Worm (Caenorhabditis elegans) whole organism, mixed stage, embryonic: ENCODE data around the gene Y37D8A.26.
A peak's percentile ranks its signal among the peaks of the same experiment; 100 is the strongest.

Experiments
- M03D4.4 ChIP-seq: sonication (generic microtip); optimal IDR thresholded peaks from 2 replicates; lab custom pipeline; 2017; ENCODE audit warnings: mild to moderate bottlenecking, missing genetic modification characterization, missing compliant biosample characterization
- blmp-1 ChIP-seq: fragments of 150-350 bp; optimal IDR thresholded peaks from 2 replicates; lab custom pipeline; 2014; ENCODE audit warnings: missing biosample characterization, missing genetic modification characterization
- ceh-39 ChIP-seq: fragments of 150-350 bp; optimal IDR thresholded peaks from 2 replicates; lab custom pipeline; 2014; ENCODE audit warnings: missing biosample characterization, missing genetic modification characterization
- ceh-43 ChIP-seq: fragments of 200-800 bp; sonication (Bioruptor generic); optimal IDR thresholded peaks from 2 replicates; lab custom pipeline; 2018; ENCODE audit warnings: mild to moderate bottlenecking, missing genetic modification characterization, moderate library complexity, missing compliant biosample characterization
- ceh-83 ChIP-seq: fragments of 200-800 bp; sonication (Bioruptor generic); optimal IDR thresholded peaks from 2 replicates; lab custom pipeline; 2018; ENCODE audit warnings: mild to moderate bottlenecking, missing genetic modification characterization, missing compliant biosample characterization
- ces-1 ChIP-seq: fragments of 150-350 bp; optimal IDR thresholded peaks from 2 replicates; lab custom pipeline; 2014; ENCODE audit warnings: missing biosample characterization, missing genetic modification reagents, missing genetic modification characterization
- cnd-1 ChIP-seq: fragments of 200-800 bp; sonication (Bioruptor generic); optimal IDR thresholded peaks from 2 replicates; lab custom pipeline; 2018; ENCODE audit warnings: mild to moderate bottlenecking, missing genetic modification characterization, missing compliant biosample characterization
- drap-1 ChIP-seq: fragments of 200-800 bp; sonication (Bioruptor generic); optimal IDR thresholded peaks from 3 replicates; lab custom pipeline; 2018; ENCODE audit warnings: mild to moderate bottlenecking, missing genetic modification characterization, missing compliant biosample characterization
- elt-3 ChIP-seq: fragments of 150-350 bp; optimal IDR thresholded peaks from 2 replicates; lab custom pipeline; 2014; ENCODE audit warnings: missing biosample characterization, missing genetic modification characterization
- flh-1 ChIP-seq: fragments of 200-800 bp; sonication (Bioruptor generic); optimal IDR thresholded peaks from 2 replicates; lab custom pipeline; 2018; ENCODE audit warnings: mild to moderate bottlenecking, missing genetic modification characterization, moderate library complexity, missing compliant biosample characterization
- ham-2 ChIP-seq: fragments of 200-800 bp; sonication (Bioruptor generic); optimal IDR thresholded peaks from 2 replicates; lab custom pipeline; 2018; ENCODE audit warnings: mild to moderate bottlenecking, missing genetic modification characterization, missing compliant biosample characterization
- hlh-1 ChIP-seq: fragments of 150-350 bp; optimal IDR thresholded peaks from 2 replicates; lab custom pipeline; 2014; ENCODE audit warnings: missing biosample characterization, missing genetic modification reagents, missing genetic modification characterization
- lin-13 ChIP-seq: fragments of 150-350 bp; optimal IDR thresholded peaks from 2 replicates; lab custom pipeline; 2014; ENCODE audit warnings: missing biosample characterization, missing genetic modification characterization
- lin-32 ChIP-seq: fragments of 200-800 bp; sonication (Bioruptor generic); optimal IDR thresholded peaks from 2 replicates; lab custom pipeline; 2018; ENCODE audit warnings: mild to moderate bottlenecking, missing genetic modification characterization, missing compliant biosample characterization
- mab-5 ChIP-seq: fragments of 150-350 bp; optimal IDR thresholded peaks from 2 replicates; lab custom pipeline; 2014; ENCODE audit warnings: missing biosample characterization, missing genetic modification characterization
- mls-2 ChIP-seq: sonication (generic microtip); optimal IDR thresholded peaks from 2 replicates; lab custom pipeline; 2016; ENCODE audit warnings: mild to moderate bottlenecking, missing genetic modification characterization, moderate library complexity, missing compliant biosample characterization
- nhr-12 ChIP-seq: fragments of 150-350 bp; optimal IDR thresholded peaks from 2 replicates; lab custom pipeline; 2014; ENCODE audit warnings: missing biosample characterization, missing genetic modification characterization
- nhr-2 ChIP-seq: fragments of 150-350 bp; optimal IDR thresholded peaks from 2 replicates; lab custom pipeline; 2014; ENCODE audit warnings: missing biosample characterization, missing genetic modification characterization
- nhr-237 ChIP-seq: fragments of 150-350 bp; optimal IDR thresholded peaks from 2 replicates; lab custom pipeline; 2014; ENCODE audit warnings: missing biosample characterization, missing genetic modification characterization
- nhr-28 ChIP-seq: fragments of 150-350 bp; optimal IDR thresholded peaks from 2 replicates; lab custom pipeline; 2014; ENCODE audit warnings: missing biosample characterization, missing genetic modification characterization
- nhr-76 ChIP-seq: sonication (generic microtip); optimal IDR thresholded peaks from 2 replicates; lab custom pipeline; 2017; ENCODE audit warnings: missing biosample characterization, missing genetic modification characterization
- pha-4 ChIP-seq: fragments of 150-350 bp; optimal IDR thresholded peaks from 2 replicates; lab custom pipeline; 2018; ENCODE audit warnings: missing biosample characterization, missing genetic modification reagents, missing genetic modification characterization
- sem-2 ChIP-seq: fragments of 200-800 bp; sonication (Bioruptor generic); optimal IDR thresholded peaks from 2 replicates; lab custom pipeline; 2018; ENCODE audit warnings: mild to moderate bottlenecking, missing genetic modification characterization, missing compliant biosample characterization
- snpc-4 ChIP-seq: fragments of 150-350 bp; optimal IDR thresholded peaks from 2 replicates; lab custom pipeline; 2014; ENCODE audit warnings: missing biosample characterization, missing genetic modification characterization
- sptf-1 ChIP-seq: sonication (generic microtip); optimal IDR thresholded peaks from 2 replicates; lab custom pipeline; 2017; ENCODE audit warnings: mild to moderate bottlenecking, missing genetic modification characterization, moderate library complexity, missing compliant biosample characterization
- tbx-8 ChIP-seq: fragments of 200-800 bp; sonication (Bioruptor generic); optimal IDR thresholded peaks from 2 replicates; lab custom pipeline; 2018; ENCODE audit warnings: mild to moderate bottlenecking, missing genetic modification characterization, moderate library complexity, missing compliant biosample characterization
- unc-120 ChIP-seq: sonication (generic microtip); optimal IDR thresholded peaks from 2 replicates; lab custom pipeline; 2017; ENCODE audit warnings: missing genetic modification characterization, missing compliant biosample characterization; ENCODE audit not compliant: poor library complexity, severe bottlenecking
- unc-62 ChIP-seq: fragments of 150-350 bp; optimal IDR thresholded peaks from 2 replicates; lab custom pipeline; 2014; ENCODE audit warnings: missing biosample characterization, missing genetic modification reagents, missing genetic modification characterization
- zip-8 ChIP-seq: fragments of 150-350 bp; optimal IDR thresholded peaks from 2 replicates; lab custom pipeline; 2014; ENCODE audit warnings: missing biosample characterization, missing genetic modification characterization
- ztf-11 ChIP-seq: fragments of 150-350 bp; optimal IDR thresholded peaks from 2 replicates; lab custom pipeline; 2014; ENCODE audit warnings: missing biosample characterization, missing genetic modification characterization

The Y37D8A.26 gene

ce11 chrIII:12821331-12821730, 35.2 kb downstream of the Y37D8A.26 start:
- TF ChIP-seq mab-5 (tag; lab: Kevin White, UChicago) (no peak), ces-1 (peak; percentile 60), ceh-39 (tag; lab: Kevin White, UChicago) (no peak), ceh-43 (GFP tag; lab: Kevin White, UChicago) (no peak), ztf-11 (tag; lab: Kevin White, UChicago) (no peak)
- TF ChIP-seq, all 35 proteins: peak for 1

ce11 chrIII:12819909-12820308, 36.6 kb downstream of the Y37D8A.26 start, which contains the start of the genes Y37D8A.2 and Y37D8A.25:
Gene Y37D8A.2, plus strand, starts transcription at chrIII:12820193.
Gene Y37D8A.25, minus strand, starts transcription at chrIII:12820253.
- TF ChIP-seq nhr-2 (tag; lab: Kevin White, UChicago) (no peak), hlh-1 (peak; percentile 81)

ce11 chrIII:12819148-12819547, 37.4 kb downstream of the Y37D8A.26 start:
- TF ChIP-seq tbx-8 (GFP tag; lab: Kevin White, UChicago) (no peak), drap-1 (GFP tag; lab: Kevin White, UChicago) (no peak)

DNA sequence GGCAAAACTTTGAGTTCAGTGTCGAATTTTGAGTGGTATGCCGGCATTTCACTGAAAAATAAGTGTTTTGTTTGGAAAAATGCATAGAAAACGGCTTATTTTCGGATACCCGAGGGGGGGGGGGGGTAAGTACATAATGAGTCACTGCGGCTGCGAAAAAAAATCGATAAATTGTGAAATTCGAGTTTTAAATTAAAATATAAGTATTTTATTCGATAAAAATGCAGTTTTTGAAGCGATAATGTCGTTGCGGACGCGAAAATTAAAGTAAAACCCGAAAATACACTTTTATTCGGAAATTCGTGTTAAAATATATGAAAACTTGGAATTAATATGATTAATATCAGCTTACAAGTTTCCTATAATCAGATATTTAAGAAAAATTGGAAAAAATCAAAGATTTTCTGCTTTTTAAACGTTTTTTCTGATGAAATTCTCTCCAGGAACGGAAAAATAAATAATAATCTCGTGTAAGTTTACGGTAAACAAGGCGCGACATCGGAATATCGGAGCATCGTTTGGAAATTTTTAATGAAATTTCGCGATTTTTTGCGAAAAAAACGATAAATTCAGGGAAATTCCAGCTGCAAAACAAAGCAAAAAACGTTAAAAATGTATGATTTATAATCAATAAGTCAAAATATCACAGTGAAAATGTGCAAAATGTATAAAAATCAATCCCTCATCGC, 38.3 kb downstream of the Y37D8A.26 start, which contains the start of gene arx-5:
Gene arx-5 (minus strand): TSS at position 51 of the 689 bp plus-strand sequence.
- TF ChIP-seq ceh-43 (GFP tag; lab: Kevin White, UChicago) (no peak), lin-13 (tag; lab: Kevin White, UChicago) (no peak), ces-1 (peak; percentile 88), ztf-11 (tag; lab: Kevin White, UChicago) (no peak)

- TF ChIP-seq M03D4.4 = no peak
- no peak for TF ChIP-seq mab-5 (tag; lab: Kevin White, UChicago)
- no peak for TF ChIP-seq cnd-1
- no peak for TF ChIP-seq blmp-1 (tag; lab: Kevin White, UChicago)
- TF ChIP-seq elt-3 (tag; lab: Kevin White, UChicago) = no peak
- no peak for TF ChIP-seq tbx-8 (GFP tag; lab: Kevin White, UChicago)
- TF ChIP-seq ceh-83 (GFP tag; lab: Kevin White, UChicago) = no peak
- no peak for TF ChIP-seq mls-2 (tag; lab: Kevin White, UChicago)
- no peak for TF ChIP-seq nhr-12 (tag; lab: Kevin White, UChicago)
- no peak for TF ChIP-seq zip-8 (tag; lab: Kevin White, UChicago)
These were observed 43.3 kb downstream of the Y37D8A.26 start, which contains the start of gene BE10.4 for ce11 chrIII:12813193-12813592. Gene BE10.4, plus strand, starts transcription at chrIII:12813493.

DNA sequence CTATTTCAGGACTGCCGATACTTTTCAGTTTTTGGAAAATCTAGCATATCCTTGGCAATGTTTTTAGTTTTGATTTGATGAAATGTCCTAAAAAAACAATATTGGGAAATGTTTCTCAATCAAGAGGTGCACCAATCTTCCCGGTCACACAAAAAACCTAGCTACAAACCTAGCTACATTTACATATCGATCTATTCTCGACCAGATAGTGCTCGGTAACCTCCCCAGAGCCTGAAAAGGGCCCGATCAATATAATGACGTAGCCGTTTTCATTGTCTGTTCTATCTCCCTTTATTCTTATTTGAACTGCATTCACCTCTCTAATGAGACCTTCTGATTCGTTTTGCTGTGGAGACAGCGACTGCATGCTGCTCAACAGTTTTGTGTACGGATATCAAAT, 48.8 kb downstream of the Y37D8A.26 start, which contains the start of gene BE10.3:
Gene BE10.3 (plus strand): TSS at position 301 of the 400 bp plus-strand sequence.
- TF ChIP-seq lin-32 (GFP tag; lab: Kevin White, UChicago) (no peak), drap-1 (GFP tag; lab: Kevin White, UChicago) (no peak), unc-62 (GFP tag; lab: Kevin White, UChicago) (no peak), snpc-4 (tag; lab: Kevin White, UChicago) (no peak), pha-4 (tag; lab: Kevin White, UChicago) (no peak), tbx-8 (GFP tag; lab: Kevin White, UChicago) (no peak), nhr-28 (tag; lab: Kevin White, UChicago) (no peak), mls-2 (tag; lab: Kevin White, UChicago) (no peak), sem-2 (no peak)

DNA sequence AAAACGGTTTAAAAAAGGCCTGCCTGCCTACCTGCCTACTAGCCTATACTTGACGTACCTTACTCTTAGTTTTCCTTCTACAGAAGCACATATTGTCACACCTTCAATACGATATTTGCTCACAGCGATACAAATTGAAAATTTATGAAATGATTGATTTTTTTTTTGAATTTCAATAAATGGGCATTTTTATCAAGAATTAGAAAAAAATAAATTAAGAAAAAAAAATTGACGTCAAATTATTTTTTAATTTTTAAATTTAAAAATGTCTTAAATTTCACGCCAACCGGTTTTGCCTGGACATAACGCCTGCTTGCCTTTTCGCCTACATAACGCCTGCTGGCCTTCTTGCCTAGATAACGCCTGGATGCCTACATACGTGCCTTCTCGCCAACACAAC, 49.8 kb downstream of the Y37D8A.26 start, which contains the start of gene BE10.5:
Gene BE10.5 (minus strand): TSS at position 101 of the 400 bp plus-strand sequence.
- TF ChIP-seq flh-1 (GFP tag; lab: Kevin White, UChicago) (no peak), sptf-1 (no peak), lin-32 (GFP tag; lab: Kevin White, UChicago) (no peak), tbx-8 (GFP tag; lab: Kevin White, UChicago) (no peak), nhr-76 (no peak), sem-2 (no peak), ceh-43 (GFP tag; lab: Kevin White, UChicago) (no peak), ham-2 (GFP tag; lab: Kevin White, UChicago) (no peak), unc-62 (GFP tag; lab: Kevin White, UChicago) (no peak), mls-2 (tag; lab: Kevin White, UChicago) (no peak), nhr-12 (tag; lab: Kevin White, UChicago) (no peak), nhr-28 (tag; lab: Kevin White, UChicago) (no peak), pha-4 (tag; lab: Kevin White, UChicago) (no peak), blmp-1 (tag; lab: Kevin White, UChicago) (no peak), ceh-83 (GFP tag; lab: Kevin White, UChicago) (no peak), unc-120 (tag; lab: Kevin White, UChicago) (no peak), snpc-4 (tag; lab: Kevin White, UChicago) (no peak), hlh-1 (no peak), nhr-237 (tag; lab: Kevin White, UChicago) (no peak)
